Fruit fly (Drosophila melanogaster) whole organism, wandering third instar larva: ENCODE results near the gene CG18636.

Experiments used
- Abd-B ChIP-seq: fragments of >200 bp; optimal IDR thresholded peaks from 2 replicates; lab custom pipeline; 2017; ENCODE audit warnings: missing biosample characterization, missing genetic modification characterization
- CG32264 ChIP-seq: fragments of 200-800 bp; sonication (Bioruptor generic); optimal IDR thresholded peaks from 2 replicates; lab custom pipeline; 2016; ENCODE audit warnings: missing biosample characterization, missing genetic modification characterization
- CG9705 ChIP-seq: fragments of 200-800 bp; sonication (Bioruptor generic); optimal IDR thresholded peaks from 2 replicates; lab custom pipeline; 2018; ENCODE audit warnings: missing biosample characterization, mild to moderate bottlenecking, missing genetic modification characterization
- CrebA ChIP-seq: fragments of 200-800 bp; sonication (Bioruptor generic); optimal IDR thresholded peaks from 2 replicates; lab custom pipeline; 2016; ENCODE audit warnings: missing biosample characterization, mild to moderate bottlenecking, missing genetic modification characterization, borderline replicate concordance
- Dfd ChIP-seq: fragments of >200 bp; optimal IDR thresholded peaks from 2 replicates; lab custom pipeline; 2017; ENCODE audit warnings: missing biosample characterization, missing genetic modification characterization
- Dif ChIP-seq: fragments of 200-275, 200-300 bp; sonication (Bioruptor generic); optimal IDR thresholded peaks from 2 replicates; lab custom pipeline; 2018; ENCODE audit warnings: missing biosample characterization, missing genetic modification characterization; ENCODE audit not compliant: partially characterized antibody
- HLH106 ChIP-seq: fragments of 200-800 bp; optimal IDR thresholded peaks from 3 replicates; lab custom pipeline; 2019; ENCODE audit warnings: missing biosample characterization, mild to moderate bottlenecking, missing genetic modification characterization, moderate library complexity
- Hnf4 ChIP-seq: fragments of 200-800 bp; sonication (Bioruptor generic); optimal IDR thresholded peaks from 2 replicates; lab custom pipeline; 2016; ENCODE audit warnings: missing biosample characterization, mild to moderate bottlenecking, missing genetic modification characterization
- Hr78 ChIP-seq: fragments of >200 bp; optimal IDR thresholded peaks from 2 replicates; lab custom pipeline; 2017; ENCODE audit warnings: missing biosample characterization, missing genetic modification characterization
- Hr83 ChIP-seq: fragments of 200-300 bp; sonication (Bioruptor generic); optimal IDR thresholded peaks from 2 replicates; lab custom pipeline; 2016; ENCODE audit warnings: missing biosample characterization, mild to moderate bottlenecking, missing genetic modification characterization, moderate library complexity; ENCODE audit not compliant: poor library complexity, severe bottlenecking
- Jra ChIP-seq: sonication (Bioruptor generic); optimal IDR thresholded peaks from 2 replicates; lab custom pipeline; 2016; ENCODE audit warnings: missing biosample characterization, missing genetic modification characterization
- Mio ChIP-seq: sonication (Bioruptor generic); optimal IDR thresholded peaks from 2 replicates; lab custom pipeline; 2016; ENCODE audit warnings: missing biosample characterization, missing genetic modification characterization
- Myc ChIP-seq: fragments of >200 bp; optimal IDR thresholded peaks from 2 replicates; lab custom pipeline; 2017
- OdsH ChIP-seq: fragments of 200-800 bp; sonication (Bioruptor generic); optimal IDR thresholded peaks from 2 replicates; lab custom pipeline; 2016; ENCODE audit warnings: missing biosample characterization, mild to moderate bottlenecking, missing genetic modification characterization
- Rel ChIP-seq, 2 experiments: fragments of 200-800 bp; sonication (Bioruptor generic) in 1 of 2; optimal IDR thresholded peaks; 2 replicates in 1 of 2; 3 replicates in 1 of 2; lab custom pipeline; 2016 to 2019; ENCODE audit warnings: mild to moderate bottlenecking in 2 of 2, missing biosample characterization in 2 of 2, missing genetic modification characterization in 2 of 2, moderate library complexity in 1 of 2
- Vsx2 ChIP-seq: fragments of 200-300, 225-300 bp; sonication (Bioruptor generic); optimal IDR thresholded peaks from 2 replicates; lab custom pipeline; 2018; ENCODE audit warnings: missing biosample characterization, missing genetic modification characterization; ENCODE audit not compliant: partially characterized antibody
- br ChIP-seq: fragments of 200-800 bp; sonication (Bioruptor generic); optimal IDR thresholded peaks from 2 replicates; lab custom pipeline; 2016; ENCODE audit warnings: missing biosample characterization, missing genetic modification characterization
- brk ChIP-seq: fragments of 200-800 bp; sonication (Bioruptor generic); optimal IDR thresholded peaks from 2 replicates; lab custom pipeline; 2016; ENCODE audit warnings: missing biosample characterization, mild to moderate bottlenecking, missing genetic modification characterization
- dl ChIP-seq, 2 experiments: fragments of 175-275, 200-275 bp in 1 of 2; fragments of 200-275 bp in 1 of 2; sonication (Bioruptor generic); optimal IDR thresholded peaks; lab custom pipeline; 2018; ENCODE audit warnings: mild to moderate bottlenecking in 2 of 2, missing biosample characterization in 2 of 2, missing genetic modification characterization in 2 of 2, moderate library complexity in 2 of 2; ENCODE audit not compliant: partially characterized antibody in 2 of 2, insufficient read depth in 1 of 2
- dmrt93B ChIP-seq: fragments of 200-800 bp; sonication (Bioruptor generic); optimal IDR thresholded peaks from 2 replicates; lab custom pipeline; 2018; ENCODE audit warnings: missing biosample characterization, mild to moderate bottlenecking, missing genetic modification characterization
- dsf ChIP-seq: sonication (Bioruptor generic); optimal IDR thresholded peaks from 2 replicates; lab custom pipeline; 2016; ENCODE audit warnings: missing biosample characterization, missing genetic modification characterization, borderline replicate concordance
- ey ChIP-seq: fragments of 200-800 bp; sonication (Bioruptor generic); optimal IDR thresholded peaks from 2 replicates; lab custom pipeline; 2016; ENCODE audit warnings: missing biosample characterization, missing genetic modification characterization
- foxo ChIP-seq, 2 experiments: fragments of 200-800 bp; sonication (Bioruptor generic); optimal IDR thresholded peaks; 2 replicates in 1 of 2; 3 replicates in 1 of 2; lab custom pipeline; 2016 to 2017; ENCODE audit warnings: missing biosample characterization in 2 of 2, missing genetic modification characterization in 2 of 2
- fru ChIP-seq: fragments of 200-800 bp; sonication (Bioruptor generic); optimal IDR thresholded peaks from 3 replicates; lab custom pipeline; 2016; ENCODE audit warnings: missing biosample characterization, mild to moderate bottlenecking, missing genetic modification characterization
- h ChIP-seq: fragments of 200-800 bp; sonication (Bioruptor generic); optimal IDR thresholded peaks from 3 replicates; lab custom pipeline; 2016; ENCODE audit warnings: missing biosample characterization, mild to moderate bottlenecking, missing genetic modification characterization
- jim ChIP-seq: fragments of 175-275, 200-325 bp; sonication (Bioruptor generic); optimal IDR thresholded peaks from 2 replicates; lab custom pipeline; 2016; ENCODE audit warnings: missing biosample characterization, mild to moderate bottlenecking, missing genetic modification characterization
- lola ChIP-seq: fragments of >200 bp; optimal IDR thresholded peaks from 2 replicates; lab custom pipeline; 2017; ENCODE audit warnings: missing biosample characterization, missing genetic modification characterization
- pan ChIP-seq: fragments of >200 bp; optimal IDR thresholded peaks from 2 replicates; lab custom pipeline; 2017
- psq ChIP-seq: fragments of 200-800 bp; sonication (Bioruptor generic); optimal IDR thresholded peaks from 3 replicates; lab custom pipeline; 2017; ENCODE audit warnings: missing biosample characterization, mild to moderate bottlenecking, missing genetic modification characterization, moderate library complexity
- rgr ChIP-seq: fragments of 200-800 bp; sonication (Bioruptor generic); optimal IDR thresholded peaks from 3 replicates; lab custom pipeline; 2016; ENCODE audit warnings: missing biosample characterization, mild to moderate bottlenecking, missing genetic modification characterization
- sage ChIP-seq: fragments of 200-800 bp; sonication (Bioruptor generic); optimal IDR thresholded peaks from 2 replicates; lab custom pipeline; 2016; ENCODE audit warnings: missing biosample characterization, mild to moderate bottlenecking, missing genetic modification characterization
- sv ChIP-seq: fragments of 200-800 bp; sonication (Bioruptor generic); optimal IDR thresholded peaks from 3 replicates; lab custom pipeline; 2016; ENCODE audit warnings: missing biosample characterization, missing genetic modification characterization
- tai ChIP-seq: sonication (Bioruptor generic); optimal IDR thresholded peaks from 2 replicates; lab custom pipeline; 2016; ENCODE audit warnings: missing biosample characterization, missing genetic modification characterization
- usp ChIP-seq: fragments of >200 bp; optimal IDR thresholded peaks from 2 replicates; lab custom pipeline; 2017; ENCODE audit warnings: missing biosample characterization, missing genetic modification characterization
- woc ChIP-seq: sonication (Bioruptor generic); optimal IDR thresholded peaks from 2 replicates; lab custom pipeline; 2016; ENCODE audit warnings: missing biosample characterization, mild to moderate bottlenecking, missing genetic modification characterization

Gene CG18636

dm6 chr2L:14796542-14796941, 12.1 kb upstream of the CG18636 start, which contains the start of gene CG18420:
CG18420 (minus strand) TSS chr2L:14796642.
- TF ChIP-seq Dif, result no peak
- no peak for TF ChIP-seq Myc (lab: Kevin White, UChicago)
- TF ChIP-seq lola (GFP tag; lab: Kevin White, UChicago), result no peak
- no peak for TF ChIP-seq woc
- TF ChIP-seq Hr83 (GFP tag; lab: Kevin White, UChicago), result no peak
- no peak for TF ChIP-seq sv
- no peak for TF ChIP-seq dmrt93B
- TF ChIP-seq CrebA (GFP tag; lab: Kevin White, UChicago), result no peak
- TF ChIP-seq brk (GFP tag; lab: Kevin White, UChicago), result no peak
- no peak for TF ChIP-seq pan
- no peak for TF ChIP-seq h (GFP tag; lab: Kevin White, UChicago)
- TF ChIP-seq br (GFP tag; lab: Kevin White, UChicago), result no peak
- no peak for TF ChIP-seq CG9705
- no peak for TF ChIP-seq Hr78 (GFP tag; lab: Kevin White, UChicago)
- TF ChIP-seq dl (GFP tag; optimal IDR thresholded peaks at IDR 0.05; lab: Kevin White, UChicago; ENCODE audit: insufficient read depth in 1 of 2, partially characterized antibody in 2 of 2), result no peak
- no peak for TF ChIP-seq ey (GFP tag; lab: Kevin White, UChicago)
- no peak for TF ChIP-seq Jra
- TF ChIP-seq Rel (GFP tag; optimal IDR thresholded peaks at IDR 0.05; lab: Kevin White, UChicago), result no peak
- TF ChIP-seq Rel (tag; optimal IDR thresholded peaks at IDR 0.05; lab: Kevin White, UChicago), result no peak
- no peak for TF ChIP-seq Dfd (GFP tag; lab: Kevin White, UChicago)

dm6 chr2L:14774713-14775112, 9.7 kb downstream of the CG18636 start, which contains the start of gene CG4650:
CG4650 (minus strand) TSS chr2L:14774981.
- TF ChIP-seq HLH106 (tag; lab: Kevin White, UChicago), result no peak
- TF ChIP-seq Hnf4 (GFP tag; lab: Kevin White, UChicago), result no peak
- TF ChIP-seq CG32264 (GFP tag; lab: Kevin White, UChicago), result no peak
- TF ChIP-seq sv, result no peak
- TF ChIP-seq Dfd (GFP tag; lab: Kevin White, UChicago), result no peak
- TF ChIP-seq usp (GFP tag; lab: Kevin White, UChicago), result no peak
- no peak for TF ChIP-seq jim (GFP tag; lab: Kevin White, UChicago)
- TF ChIP-seq Abd-B (GFP tag; lab: Kevin White, UChicago), result no peak
- TF ChIP-seq woc, result no peak
- TF ChIP-seq br (GFP tag; lab: Kevin White, UChicago), result no peak
- TF ChIP-seq Jra, result no peak
- TF ChIP-seq Rel (GFP tag; optimal IDR thresholded peaks at IDR 0.05; lab: Kevin White, UChicago), result no peak
- no peak for TF ChIP-seq Rel (tag; optimal IDR thresholded peaks at IDR 0.05; lab: Kevin White, UChicago)
- TF ChIP-seq Myc (lab: Kevin White, UChicago), result no peak
- no peak for TF ChIP-seq pan
- TF ChIP-seq Vsx2 (GFP tag; lab: Kevin White, UChicago), result no peak
- TF ChIP-seq brk (GFP tag; lab: Kevin White, UChicago), result no peak
- no peak for TF ChIP-seq sage (GFP tag; lab: Kevin White, UChicago)
- no peak for TF ChIP-seq CG9705

- TF ChIP-seq CrebA (GFP tag; lab: Kevin White, UChicago) (no peak), HLH106 (tag; lab: Kevin White, UChicago) (no peak), Vsx2 (GFP tag; lab: Kevin White, UChicago) (no peak), Hnf4 (GFP tag; lab: Kevin White, UChicago) (no peak), Dfd (GFP tag; lab: Kevin White, UChicago) (no peak), br (GFP tag; lab: Kevin White, UChicago) (no peak), sage (GFP tag; lab: Kevin White, UChicago) (no peak), CG32264 (GFP tag; lab: Kevin White, UChicago) (no peak), Rel (GFP tag; optimal IDR thresholded peaks at IDR 0.05; lab: Kevin White, UChicago) (no peak), Rel (tag; optimal IDR thresholded peaks at IDR 0.05; lab: Kevin White, UChicago) (no peak), OdsH (GFP tag; lab: Kevin White, UChicago) (no peak), dl (GFP tag; optimal IDR thresholded peaks at IDR 0.05; lab: Kevin White, UChicago; ENCODE audit: insufficient read depth in 1 of 2, partially characterized antibody in 2 of 2) (no peak), h (GFP tag; lab: Kevin White, UChicago) (no peak), CG9705 (no peak), Jra (no peak), ey (GFP tag; lab: Kevin White, UChicago) (no peak), Mio (GFP tag; lab: Kevin White, UChicago) (no peak), foxo (GFP tag; optimal IDR thresholded peaks at IDR 0.05; lab: Kevin White, UChicago) (no peak)
Measured at dm6 chr2L:14765608-14766007, 18.8 kb downstream of the CG18636 start, which contains the start of gene CG4701. CG4701 (plus strand) TSS chr2L:14765908.

dm6 chr2L:14762465-14762864, 21.9 kb downstream of the CG18636 start, which contains the start of gene CSN1a:
CSN1a (plus strand) TSS chr2L:14762765.
- TF ChIP-seq lola (GFP tag; lab: Kevin White, UChicago), result no peak
- TF ChIP-seq dsf (GFP tag; lab: Kevin White, UChicago), result no peak
- TF ChIP-seq tai (GFP tag; lab: Kevin White, UChicago), result no peak
- no peak for TF ChIP-seq fru
- TF ChIP-seq psq (GFP tag; lab: Kevin White, UChicago), result no peak
- TF ChIP-seq h (GFP tag; lab: Kevin White, UChicago), result no peak
- no peak for TF ChIP-seq rgr (GFP tag; lab: Kevin White, UChicago)
